Fruit fly (Drosophila melanogaster): Measurements from ENCODE around the gene CG14840.

dm6 chr3R:14310062-14310461, 49.0 kb upstream of the CG14840 start, which contains the start of gene CG31321:
- no peak for TF ChIP-seq CTCF (optimal IDR thresholded peaks at IDR 0.05)
- no peak for TF ChIP-seq CG8478 (optimal IDR thresholded peaks at IDR 0.05)

Measured in S2 (cell line).